Fruit fly (Drosophila melanogaster) whole organism, embryonic: Measurements from ENCODE around the gene CG18269.
A peak's percentile ranks its signal among the peaks of the same experiment; 100 is the strongest.

Experiments used
- Asciz ChIP-seq: fragments of 200-800 bp; sonication (Bioruptor generic); optimal IDR thresholded peaks from 2 replicates; lab custom pipeline; 2017; ENCODE audit warnings: missing biosample characterization, mild to moderate bottlenecking, missing genetic modification characterization, missing genetic modification reagents
- CG10274 ChIP-seq: fragments of 200-800 bp; sonication (Bioruptor generic); optimal IDR thresholded peaks from 3 replicates; lab custom pipeline; 2017; ENCODE audit warnings: missing biosample characterization, mild to moderate bottlenecking, missing genetic modification characterization
- CG10431 ChIP-seq: fragments of 200-800 bp; sonication (Bioruptor generic); optimal IDR thresholded peaks from 3 replicates; lab custom pipeline; 2018; ENCODE audit warnings: missing biosample characterization, mild to moderate bottlenecking, missing genetic modification characterization
- CG10543 ChIP-seq: fragments of 200-800 bp; sonication (Bioruptor generic); optimal IDR thresholded peaks from 3 replicates; lab custom pipeline; 2017; ENCODE audit warnings: missing biosample characterization, mild to moderate bottlenecking, missing genetic modification characterization, moderate library complexity
- CG10654 ChIP-seq: fragments of 200-800 bp; sonication (Bioruptor generic); optimal IDR thresholded peaks from 2 replicates; lab custom pipeline; 2016; ENCODE audit warnings: missing biosample characterization, missing genetic modification characterization
- CG11398 ChIP-seq: fragments of 200-800 bp; sonication (Bioruptor generic); optimal IDR thresholded peaks from 2 replicates; lab custom pipeline; 2016; ENCODE audit warnings: missing biosample characterization, missing genetic modification characterization
- CG12071 ChIP-seq: fragments of 200-800 bp; sonication (Bioruptor generic); optimal IDR thresholded peaks from 3 replicates; lab custom pipeline; 2018; ENCODE audit warnings: missing biosample characterization, mild to moderate bottlenecking, missing genetic modification characterization
- CG12744 ChIP-seq: fragments of 200-800 bp; sonication (Bioruptor generic); optimal IDR thresholded peaks from 2 replicates; lab custom pipeline; 2016; ENCODE audit warnings: missing biosample characterization, missing genetic modification characterization
- CG12942 ChIP-seq: fragments of 200-800 bp; sonication (Bioruptor generic); optimal IDR thresholded peaks from 3 replicates; lab custom pipeline; 2016; ENCODE audit warnings: missing biosample characterization, missing genetic modification characterization
- CG14441 ChIP-seq: fragments of 200-800 bp; sonication (Bioruptor generic); IDR thresholded peaks from 2 replicates; pipeline ENCODE4 v1.3.6; 2022; ENCODE audit warnings: missing biosample characterization, missing genetic modification characterization
- CG15011 ChIP-seq: fragments of 200-800 bp; sonication (Bioruptor generic); optimal IDR thresholded peaks from 3 replicates; lab custom pipeline; 2018; ENCODE audit warnings: missing biosample characterization, mild to moderate bottlenecking, missing genetic modification characterization
- CG15479 ChIP-seq: fragments of 200-800 bp; sonication (Bioruptor generic); optimal IDR thresholded peaks from 3 replicates; lab custom pipeline; 2019; ENCODE audit warnings: missing biosample characterization, mild to moderate bottlenecking, missing genetic modification characterization, moderate library complexity
- CG15696 ChIP-seq: fragments of 200-800 bp; sonication (Bioruptor generic); optimal IDR thresholded peaks from 2 replicates; lab custom pipeline; 2019; ENCODE audit warnings: missing biosample characterization, mild to moderate bottlenecking, missing genetic modification characterization, moderate library complexity
- CG16779 ChIP-seq: fragments of 200-800 bp; sonication (Bioruptor generic); IDR thresholded peaks from 2 replicates; pipeline ENCODE4 v1.3.6; 2022; ENCODE audit warnings: missing biosample characterization, missing genetic modification characterization
- CG2875 ChIP-seq: fragments of 200-800 bp; sonication (Bioruptor generic); optimal IDR thresholded peaks from 2 replicates; lab custom pipeline; 2017; ENCODE audit warnings: missing biosample characterization, mild to moderate bottlenecking, missing genetic modification characterization, missing genetic modification reagents
- CG3163 ChIP-seq: fragments of 200-800 bp; sonication (Bioruptor generic); optimal IDR thresholded peaks from 3 replicates; lab custom pipeline; 2016; ENCODE audit warnings: missing biosample characterization, missing genetic modification characterization
- CG34376 ChIP-seq: fragments of 200-800 bp; sonication (Bioruptor generic); optimal IDR thresholded peaks from 2 replicates; lab custom pipeline; 2018; ENCODE audit warnings: missing biosample characterization, mild to moderate bottlenecking, missing genetic modification characterization
- CG4328 ChIP-seq: fragments of 200-800 bp; sonication (Bioruptor generic); optimal IDR thresholded peaks from 3 replicates; lab custom pipeline; 2017; ENCODE audit warnings: missing biosample characterization, missing genetic modification reagents, missing genetic modification characterization
- CG5245 ChIP-seq: fragments of 200-800 bp; sonication (Bioruptor generic); optimal IDR thresholded peaks from 3 replicates; lab custom pipeline; 2016; ENCODE audit warnings: missing biosample characterization, missing genetic modification characterization
- CG6254 ChIP-seq: fragments of 200-800 bp; sonication (Bioruptor generic); optimal IDR thresholded peaks from 3 replicates; lab custom pipeline; 2017; ENCODE audit warnings: mild to moderate bottlenecking, missing biosample characterization, missing genetic modification reagents, missing genetic modification characterization
- CG6854 ChIP-seq: fragments of 200-800 bp; sonication (Bioruptor generic); optimal IDR thresholded peaks from 3 replicates; lab custom pipeline; 2017; ENCODE audit warnings: missing biosample characterization, mild to moderate bottlenecking, missing genetic modification characterization
- CG7839 ChIP-seq: fragments of 200-800 bp; sonication (Bioruptor generic); optimal IDR thresholded peaks from 3 replicates; lab custom pipeline; 2018; ENCODE audit warnings: missing biosample characterization, mild to moderate bottlenecking, missing genetic modification characterization, moderate library complexity
- CG9727 ChIP-seq: fragments of 200-800 bp; sonication (Bioruptor generic); optimal IDR thresholded peaks from 3 replicates; lab custom pipeline; 2017; ENCODE audit warnings: missing biosample characterization, mild to moderate bottlenecking, missing genetic modification characterization
- CG9817 ChIP-seq: fragments of 200-800 bp; sonication (Bioruptor generic); optimal IDR thresholded peaks from 2 replicates; lab custom pipeline; 2018; ENCODE audit warnings: missing biosample characterization, mild to moderate bottlenecking, missing genetic modification characterization, moderate library complexity
- D19B ChIP-seq: fragments of 200-800 bp; sonication (Bioruptor generic); optimal IDR thresholded peaks from 2 replicates; lab custom pipeline; 2017; ENCODE audit warnings: missing biosample characterization, mild to moderate bottlenecking, missing genetic modification characterization
- Dll ChIP-seq: fragments of 200-800 bp; sonication (Bioruptor generic); IDR thresholded peaks from 4 replicates; pipeline ENCODE4 v1.3.6; 2022; ENCODE audit warnings: missing biosample characterization, missing genetic modification characterization; ENCODE audit not compliant: partially characterized antibody
- Doc2 ChIP-seq: fragments of 200-800 bp; sonication (Bioruptor generic); IDR thresholded peaks from 2 replicates; pipeline ENCODE4 v1.3.6; 2022; ENCODE audit warnings: missing biosample characterization, missing genetic modification characterization
- Fer3 ChIP-seq: fragments of 200-800 bp; sonication (Bioruptor generic); optimal IDR thresholded peaks from 2 replicates; lab custom pipeline; 2018; ENCODE audit warnings: missing biosample characterization, mild to moderate bottlenecking, missing genetic modification characterization, moderate library complexity
- H2.0 ChIP-seq: fragments of 200-800 bp; sonication (Bioruptor generic); IDR thresholded peaks from 2 replicates; pipeline ENCODE4 v1.3.6; 2022; ENCODE audit warnings: missing biosample characterization, missing genetic modification characterization
- Hr78 ChIP-seq, 2 experiments: fragments of 200-800 bp in 1 of 2; fragments of >200 bp in 1 of 2; sonication (Bioruptor generic) in 1 of 2; optimal IDR thresholded peaks; 2 replicates each; lab custom pipeline; 2017 to 2019; ENCODE audit warnings: missing biosample characterization in 2 of 2, missing genetic modification characterization in 2 of 2, mild to moderate bottlenecking in 1 of 2, moderate library complexity in 1 of 2
- Nf-YC ChIP-seq: fragments of 200-800 bp; optimal IDR thresholded peaks from 3 replicates; lab custom pipeline; 2019; ENCODE audit warnings: missing biosample characterization, mild to moderate bottlenecking, missing genetic modification characterization, moderate library complexity
- Optix ChIP-seq: fragments of 200-800 bp; sonication (Bioruptor generic); IDR thresholded peaks from 3 replicates; pipeline ENCODE4 v1.3.6; 2022; ENCODE audit warnings: missing biosample characterization, missing genetic modification characterization
- Sin3A ChIP-seq: fragments of >200 bp; optimal IDR thresholded peaks from 2 replicates; lab custom pipeline; 2018
- abd-A ChIP-seq: fragments of 200-800 bp; sonication (Bioruptor generic); optimal IDR thresholded peaks from 3 replicates; lab custom pipeline; 2019; ENCODE audit warnings: missing biosample characterization, mild to moderate bottlenecking, missing genetic modification characterization, moderate library complexity
- cas ChIP-seq: fragments of 200-800 bp; sonication (Bioruptor generic); IDR thresholded peaks from 2 replicates; pipeline ENCODE4 v1.3.6; 2022; ENCODE audit warnings: missing biosample characterization, missing genetic modification characterization
- cwo ChIP-seq: fragments of 200-800 bp; sonication (Bioruptor generic); optimal IDR thresholded peaks from 3 replicates; lab custom pipeline; 2017; ENCODE audit warnings: missing biosample characterization, missing genetic modification characterization, mild to moderate bottlenecking, moderate library complexity, missing genetic modification reagents
- exex ChIP-seq: fragments of 200-800 bp; sonication (Bioruptor generic); optimal IDR thresholded peaks from 4 replicates; lab custom pipeline; 2018; ENCODE audit warnings: missing biosample characterization, mild to moderate bottlenecking, missing genetic modification characterization, moderate library complexity
- gce ChIP-seq: fragments of 200-800 bp; sonication (Bioruptor generic); IDR thresholded peaks from 3 replicates; pipeline ENCODE4 v1.3.6; 2022; ENCODE audit warnings: missing biosample characterization, missing genetic modification characterization
- hkb ChIP-seq, 2 experiments: fragments of 200-800 bp in 1 of 2; fragments of >200 bp in 1 of 2; sonication (Bioruptor generic) in 1 of 2; IDR thresholded peaks in 1 of 2; optimal IDR thresholded peaks in 1 of 2; 2 replicates each; pipeline versions ENCODE4 v1.3.6 to Lab custom; 2017 to 2022; ENCODE audit warnings: missing biosample characterization in 1 of 2, missing genetic modification characterization in 1 of 2
- lbe ChIP-seq: fragments of 200-800 bp; sonication (Bioruptor generic); optimal IDR thresholded peaks from 2 replicates; lab custom pipeline; 2016; ENCODE audit warnings: missing biosample characterization, mild to moderate bottlenecking, missing genetic modification characterization
- sd ChIP-seq: fragments of 200-800 bp; sonication (Bioruptor generic); optimal IDR thresholded peaks from 3 replicates; lab custom pipeline; 2018; ENCODE audit warnings: missing biosample characterization, mild to moderate bottlenecking, missing genetic modification characterization, moderate library complexity
- sqz ChIP-seq: fragments of 200-800 bp; sonication (Bioruptor generic); optimal IDR thresholded peaks from 3 replicates; lab custom pipeline; 2018; ENCODE audit warnings: missing biosample characterization, mild to moderate bottlenecking, missing genetic modification characterization
- trem ChIP-seq: fragments of 200-800 bp; optimal IDR thresholded peaks from 3 replicates; lab custom pipeline; 2019; ENCODE audit warnings: missing biosample characterization, mild to moderate bottlenecking, missing genetic modification characterization, moderate library complexity
- vfl ChIP-seq: fragments of 200-800 bp; sonication (Bioruptor generic); optimal IDR thresholded peaks from 2 replicates; lab custom pipeline; 2016; ENCODE audit warnings: missing biosample characterization, missing genetic modification characterization
- vvl ChIP-seq: fragments of 200-800 bp; sonication (Bioruptor generic); IDR thresholded peaks from 2 replicates; pipeline ENCODE4 v1.3.6; 2022; ENCODE audit warnings: missing biosample characterization, missing genetic modification characterization
- yki ChIP-seq: fragments of >200 bp; optimal IDR thresholded peaks from 3 replicates; lab custom pipeline; 2018
- zfh1 ChIP-seq: fragments of 200-800 bp; sonication (Bioruptor generic); IDR thresholded peaks from 3 replicates; pipeline ENCODE4 v1.3.6; 2022; ENCODE audit warnings: missing biosample characterization, missing genetic modification characterization

Gene CG18269

DNA sequence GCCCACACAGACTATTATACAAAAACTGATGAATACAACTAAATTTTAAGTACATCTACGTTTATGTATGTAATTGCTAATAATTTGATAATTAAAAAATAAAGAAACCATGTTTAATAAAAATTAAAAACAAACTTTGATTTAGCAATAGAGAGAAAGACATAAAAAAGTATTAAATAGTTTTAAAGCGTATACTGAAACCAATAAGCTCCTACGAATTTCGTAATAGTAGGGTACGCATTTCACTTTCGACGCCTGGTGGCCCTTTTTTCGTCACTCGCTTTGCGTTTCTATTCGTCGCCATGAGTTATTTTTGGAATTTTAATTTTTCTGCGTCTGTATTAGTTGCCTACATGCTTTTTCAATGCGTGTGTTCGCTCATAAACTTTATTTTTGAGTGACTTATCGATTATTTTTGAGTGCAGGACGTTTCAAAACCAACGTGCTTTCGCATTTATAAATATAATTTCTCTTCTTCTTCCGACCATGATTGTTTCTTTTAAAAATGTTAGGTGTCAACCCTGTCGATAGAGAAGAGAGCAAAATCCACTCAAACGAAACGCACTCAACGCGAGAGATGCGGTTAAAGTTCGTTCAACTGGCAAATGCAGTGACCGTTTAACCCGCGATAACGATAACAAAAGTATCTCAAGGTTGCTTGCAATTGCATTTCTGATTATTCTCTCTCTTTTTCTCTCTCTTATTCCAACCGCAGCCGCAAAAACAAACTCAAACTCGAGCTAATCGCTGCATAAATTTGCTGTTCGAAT, 4.9 kb upstream of the CG18269 start, which contains the start of gene Oscillin (continued):
- TF ChIP-seq Sin3A (lab: Kevin White, UChicago) (no peak), Nf-YC (tag; lab: Kevin White, UChicago) (peak; percentile 72), Doc2 (GFP tag; lab: Robert Waterston, UW) (no peak), CG11398 (GFP tag; lab: Kevin White, UChicago) (peak; percentile 12), gce (peak; percentile 91), H2.0 (GFP tag; lab: Robert Waterston, UW) (peak; percentile 84), CG5245 (GFP tag; lab: Kevin White, UChicago) (peak; percentile 67), sqz (GFP tag; lab: Kevin White, UChicago) (peak; percentile 86), CG15696 (tag; lab: Kevin White, UChicago) (peak; percentile 58), CG6254 (GFP tag; lab: Kevin White, UChicago) (peak; percentile 85), abd-A (tag; lab: Kevin White, UChicago) (peak; percentile 64), CG10274 (GFP tag; lab: Kevin White, UChicago) (peak; percentile 94), cas (GFP tag; lab: Robert Waterston, UW) (peak; percentile 36; the same call in 1 of the 2 replicates), CG9817 (peak; percentile 58), CG6854 (peak; percentile 58), trem (peak; percentile 69), CG2875 (GFP tag; lab: Kevin White, UChicago) (peak; percentile 77), hkb (optimal IDR thresholded peaks at IDR 0.05; lab: Kevin White, UChicago) (no peak), hkb (GFP tag; IDR thresholded peaks at IDR 0.05; lab: Robert Waterston, UW) (peak; percentile 89), CG12744 (GFP tag; lab: Kevin White, UChicago) (peak; percentile 29), CG10654 (peak; percentile 58), cwo (GFP tag; lab: Kevin White, UChicago) (peak; percentile 82), lbe (GFP tag; lab: Kevin White, UChicago) (peak; percentile 64), CG7839 (tag; lab: Kevin White, UChicago) (peak; percentile 88), sd (peak; percentile 91)

dm6 chr2L:5547288-5547777, 4.3 kb upstream of the CG18269 start:
- TF ChIP-seq CG9727 (GFP tag; lab: Kevin White, UChicago) (peak; percentile 10), vvl (GFP tag; lab: Robert Waterston, UW) (no peak), vfl (GFP tag; lab: Kevin White, UChicago) (no peak), Fer3 (tag; lab: Kevin White, UChicago) (peak; percentile 3), CG10543 (GFP tag; lab: Kevin White, UChicago) (peak; percentile 51), CG2875 (GFP tag; lab: Kevin White, UChicago) (peak; percentile 13), Hr78 (GFP tag; optimal IDR thresholded peaks at IDR 0.05; lab: Kevin White, UChicago) (peak in 1 of 2 experiments; percentile 22), Dll (0 out of 4 replicates have a peak, but pooled peaks have one; percentile 37), CG34376 (peak; percentile 75), CG10431 (GFP tag; lab: Kevin White, UChicago) (peak; percentile 37), Optix (no peak), CG15011 (GFP tag; lab: Kevin White, UChicago) (no peak), sd (peak; percentile 48), CG4328 (GFP tag; lab: Kevin White, UChicago) (peak; percentile 9), CG15479 (GFP tag; lab: Kevin White, UChicago) (peak; percentile 84), zfh1 (GFP tag; lab: Robert Waterston, UW) (0 out of 3 replicates have a peak, but pooled peaks have one; percentile 14), exex (tag; lab: Kevin White, UChicago) (peak; percentile 93), yki (lab: Kevin White, UChicago) (no peak), CG14441 (GFP tag; lab: Robert Waterston, UW) (no peak), hkb (optimal IDR thresholded peaks at IDR 0.05; lab: Kevin White, UChicago) (no peak), hkb (GFP tag; IDR thresholded peaks at IDR 0.05; lab: Robert Waterston, UW) (0 out of 2 replicates have a peak, but pooled peaks have one; percentile 30), CG16779 (no peak), CG3163 (GFP tag; lab: Kevin White, UChicago) (no peak), CG12942 (GFP tag; lab: Kevin White, UChicago) (no peak), Asciz (GFP tag; lab: Kevin White, UChicago) (peak; percentile 61), CG12071 (GFP tag; lab: Kevin White, UChicago) (peak; percentile 16), D19B (GFP tag; lab: Kevin White, UChicago) (no peak)
